Fruit fly (Drosophila melanogaster) whole organism, prepupa: ENCODE measurements around the gene Vago.

Source experiments
- CG16779 ChIP-seq: fragments of 200-800 bp; sonication (Bioruptor generic); optimal IDR thresholded peaks from 3 replicates; lab custom pipeline; 2017; ENCODE audit warnings: missing biosample characterization, mild to moderate bottlenecking, missing genetic modification characterization
- eg ChIP-seq: fragments of 200-800 bp; sonication (Bioruptor generic); IDR thresholded peaks from 3 replicates; pipeline ENCODE4 v1.3.6; 2022; ENCODE audit warnings: missing biosample characterization, missing genetic modification characterization

DNA sequence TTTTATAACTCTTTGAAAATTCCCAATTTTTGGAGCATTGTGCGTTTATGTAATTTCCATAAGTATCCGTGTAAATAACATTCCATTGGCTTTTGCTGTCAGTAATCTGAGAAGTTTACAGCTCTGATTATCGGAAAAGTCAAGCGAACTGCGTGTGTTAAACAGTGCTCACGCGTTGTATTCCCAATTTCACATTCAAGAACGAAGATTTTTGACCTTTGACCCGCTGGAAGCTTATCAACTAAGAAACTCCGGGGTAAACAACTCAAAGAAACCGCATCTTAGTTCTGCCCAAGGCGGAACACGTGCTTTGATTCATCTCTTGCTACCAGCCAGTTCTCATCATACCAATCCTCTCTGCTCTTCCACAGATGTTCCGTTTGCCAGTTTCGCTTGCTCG is 20.6 kb downstream of the Vago start:
- TF ChIP-seq eg (GFP tag; lab: Robert Waterston, UW) (no peak), CG16779 (tag; lab: Kevin White, UChicago) (no peak)
